Worm (Caenorhabditis elegans) whole organism, L1 larva: ENCODE results near the gene F13E9.5.

ENCODE experiments used
- C04F5.9 ChIP-seq: sonication (generic microtip); optimal IDR thresholded peaks from 2 replicates; lab custom pipeline; 2016; ENCODE audit warnings: missing genetic modification characterization, missing compliant biosample characterization
- C34B4.2 ChIP-seq: sonication (generic microtip); optimal IDR thresholded peaks from 2 replicates; lab custom pipeline; 2017; ENCODE audit warnings: mild to moderate bottlenecking, missing genetic modification characterization, missing compliant biosample characterization
- F16B12.6 ChIP-seq: fragments of 150-350 bp; optimal IDR thresholded peaks from 2 replicates; lab custom pipeline; 2014; ENCODE audit warnings: missing biosample characterization, missing genetic modification characterization
- Y116A8C.19 ChIP-seq: sonication (generic microtip); optimal IDR thresholded peaks from 2 replicates; lab custom pipeline; 2016; ENCODE audit warnings: missing compliant biosample characterization, missing genetic modification characterization, borderline replicate concordance
- alr-1 ChIP-seq: fragments of 200-800 bp; sonication (Bioruptor generic); optimal IDR thresholded peaks from 2 replicates; lab custom pipeline; 2018; ENCODE audit warnings: borderline replicate concordance, mild to moderate bottlenecking, missing genetic modification characterization, missing compliant biosample characterization
- aly-2 ChIP-seq: fragments of 150-350 bp; optimal IDR thresholded peaks from 2 replicates; lab custom pipeline; 2014; ENCODE audit warnings: missing biosample characterization, missing genetic modification characterization
- ceh-8 ChIP-seq: fragments of 200-800 bp; sonication (Bioruptor generic); optimal IDR thresholded peaks from 2 replicates; lab custom pipeline; 2018; ENCODE audit warnings: mild to moderate bottlenecking, missing genetic modification characterization, moderate library complexity, missing compliant biosample characterization
- dsc-1 ChIP-seq: sonication (generic microtip); optimal IDR thresholded peaks from 2 replicates; lab custom pipeline; 2016; ENCODE audit warnings: mild to moderate bottlenecking, missing genetic modification characterization, missing compliant biosample characterization
- egl-13 ChIP-seq: sonication (generic microtip); optimal IDR thresholded peaks from 2 replicates; lab custom pipeline; 2016; ENCODE audit warnings: missing genotype, missing genetic modification reagents, missing genetic modification characterization, missing compliant biosample characterization
- egl-27 ChIP-seq, 2 experiments: fragments of 150-350 bp in 1 of 2; sonication (generic microtip); optimal IDR thresholded peaks; 3 replicates each; lab custom pipeline; 2017 to 2018; ENCODE audit warnings: missing biosample characterization in 2 of 2, missing genetic modification characterization in 2 of 2, missing genetic modification reagents in 2 of 2
- elt-3 ChIP-seq, 6 experiments: fragments of 150-350 bp in 1 of 6; sonication (generic microtip); optimal IDR thresholded peaks; 2 replicates each; lab custom pipeline; 2017 to 2018; ENCODE audit warnings: missing biosample characterization in 6 of 6, missing genetic modification characterization in 6 of 6, inconsistent platforms in 1 of 6
- fkh-10 ChIP-seq: sonication (generic microtip); optimal IDR thresholded peaks from 2 replicates; lab custom pipeline; 2017; ENCODE audit warnings: missing biosample characterization, missing genetic modification reagents, missing genetic modification characterization
- fkh-4 ChIP-seq: sonication (generic microtip); optimal IDR thresholded peaks from 2 replicates; lab custom pipeline; 2016; ENCODE audit warnings: missing compliant biosample characterization, missing genetic modification characterization, borderline replicate concordance
- grh-1 ChIP-seq: fragments of 200-800 bp; sonication (Bioruptor generic); IDR thresholded peaks from 2 replicates; pipeline ENCODE4 v1.3.6; 2022; ENCODE audit warnings: missing genetic modification reagents, missing genetic modification characterization, missing compliant biosample characterization
- hpl-2 ChIP-seq: fragments of 150-350 bp; optimal IDR thresholded peaks from 2 replicates; lab custom pipeline; 2014; ENCODE audit warnings: missing biosample characterization, missing genetic modification reagents, missing genetic modification characterization
- lin-13 ChIP-seq: fragments of 150-350 bp; optimal IDR thresholded peaks from 2 replicates; lab custom pipeline; 2014; ENCODE audit warnings: missing biosample characterization, missing genetic modification reagents, missing genetic modification characterization
- lin-14 ChIP-seq: fragments of 200-800 bp; sonication (Bioruptor generic); optimal IDR thresholded peaks from 2 replicates; lab custom pipeline; 2018; ENCODE audit warnings: mild to moderate bottlenecking, missing genetic modification characterization, moderate library complexity, missing compliant biosample characterization
- lir-3 ChIP-seq: sonication (generic microtip); optimal IDR thresholded peaks from 2 replicates; lab custom pipeline; 2016; ENCODE audit warnings: mild to moderate bottlenecking, missing genetic modification characterization, moderate library complexity, missing compliant biosample characterization; ENCODE audit not compliant: poor library complexity
- mab-9 ChIP-seq: fragments of 200-800 bp; sonication (Bioruptor generic); IDR thresholded peaks from 2 replicates; pipeline ENCODE4 v1.3.6; 2022; ENCODE audit warnings: missing genetic modification reagents, missing genetic modification characterization, missing compliant biosample characterization
- mef-2 ChIP-seq: fragments of 150-350 bp; optimal IDR thresholded peaks from 2 replicates; lab custom pipeline; 2014; ENCODE audit warnings: missing biosample characterization, missing genetic modification characterization
- mep-1 ChIP-seq: fragments of 150-350 bp; optimal IDR thresholded peaks from 2 replicates; lab custom pipeline; 2014; ENCODE audit warnings: missing biosample characterization, missing genetic modification characterization
- nhr-19 ChIP-seq: fragments of 200-800 bp; sonication (Bioruptor generic); conservative IDR thresholded peaks from 2 replicates; pipeline ENCODE4 v1.3.6; 2022; ENCODE audit warnings: missing genetic modification characterization, missing compliant biosample characterization
- nhr-237 ChIP-seq: fragments of 150-350 bp; optimal IDR thresholded peaks from 2 replicates; lab custom pipeline; 2014; ENCODE audit warnings: missing biosample characterization, missing genetic modification characterization
- nhr-28 ChIP-seq: fragments of 150-350 bp; optimal IDR thresholded peaks from 2 replicates; lab custom pipeline; 2014; ENCODE audit warnings: missing biosample characterization, missing genetic modification characterization
- nhr-47 ChIP-seq: sonication (generic microtip); optimal IDR thresholded peaks from 2 replicates; lab custom pipeline; 2016; ENCODE audit warnings: mild to moderate bottlenecking, missing genetic modification characterization, moderate library complexity, missing compliant biosample characterization
- nhr-77 ChIP-seq: fragments of 150-350 bp; optimal IDR thresholded peaks from 2 replicates; lab custom pipeline; 2014; ENCODE audit warnings: missing biosample characterization, missing genetic modification characterization
- nhr-85 ChIP-seq: sonication (generic microtip); peaks from one replicate; lab custom pipeline; 2016; ENCODE audit warnings: missing genetic modification characterization, inconsistent platforms, missing compliant biosample characterization
- nhr-90 ChIP-seq: sonication (generic microtip); optimal IDR thresholded peaks from 2 replicates; lab custom pipeline; 2016; ENCODE audit warnings: mild to moderate bottlenecking, missing genetic modification characterization, missing compliant biosample characterization; ENCODE audit not compliant: poor library complexity
- pag-3 ChIP-seq: sonication (generic microtip); optimal IDR thresholded peaks from 2 replicates; lab custom pipeline; 2017; ENCODE audit warnings: missing genetic modification characterization, mild to moderate bottlenecking, missing compliant biosample characterization, antibody characterized with exemption, borderline replicate concordance; ENCODE audit not compliant: insufficient read depth
- pax-3 ChIP-seq: fragments of 200-800 bp; sonication (Bioruptor generic); optimal IDR thresholded peaks from 2 replicates; lab custom pipeline; 2018; ENCODE audit warnings: mild to moderate bottlenecking, missing genetic modification characterization, moderate library complexity, missing compliant biosample characterization
- rnt-1 ChIP-seq: sonication (generic microtip); optimal IDR thresholded peaks from 2 replicates; lab custom pipeline; 2016; ENCODE audit warnings: mild to moderate bottlenecking, missing genetic modification characterization, moderate library complexity, missing compliant biosample characterization
- skn-1 ChIP-seq: fragments of 150-350 bp; optimal IDR thresholded peaks from 2 replicates; lab custom pipeline; 2014; ENCODE audit warnings: missing biosample characterization, missing genetic modification characterization
- snpc-4 ChIP-seq: fragments of 150-350 bp; optimal IDR thresholded peaks from 2 replicates; lab custom pipeline; 2014; ENCODE audit warnings: missing biosample characterization, missing genetic modification characterization
- snu-23 ChIP-seq: sonication (generic microtip); optimal IDR thresholded peaks from 2 replicates; lab custom pipeline; 2016; ENCODE audit warnings: missing genetic modification characterization, missing compliant biosample characterization
- sox-4 ChIP-seq: sonication (generic microtip); optimal IDR thresholded peaks from 2 replicates; lab custom pipeline; 2016; ENCODE audit warnings: missing genetic modification characterization, missing compliant biosample characterization
- sptf-1 ChIP-seq: fragments of 150-350 bp; optimal IDR thresholded peaks from 2 replicates; lab custom pipeline; 2014; ENCODE audit warnings: missing biosample characterization, missing genetic modification characterization
- sup-37 ChIP-seq: fragments of 200-800 bp; sonication (Bioruptor generic); optimal IDR thresholded peaks from 2 replicates; lab custom pipeline; 2018; ENCODE audit warnings: mild to moderate bottlenecking, missing genetic modification characterization, missing compliant biosample characterization
- swsn-7 ChIP-seq: sonication (generic microtip); optimal IDR thresholded peaks from 2 replicates; lab custom pipeline; 2016; ENCODE audit warnings: missing genetic modification characterization, missing compliant biosample characterization
- unc-86 ChIP-seq: sonication (generic microtip); optimal IDR thresholded peaks from 2 replicates; lab custom pipeline; 2016; ENCODE audit warnings: missing genetic modification characterization, missing compliant biosample characterization
- unc-98 ChIP-seq: fragments of 200-800 bp; sonication (Bioruptor generic); IDR thresholded peaks from 2 replicates; pipeline ENCODE4 v1.3.6; 2022; ENCODE audit warnings: missing genetic modification characterization, missing compliant biosample characterization
- vab-15 ChIP-seq: sonication (generic microtip); optimal IDR thresholded peaks from 2 replicates; lab custom pipeline; 2017; ENCODE audit warnings: missing genotype, mild to moderate bottlenecking, missing genetic modification characterization, missing compliant biosample characterization
- zip-4 ChIP-seq: fragments of 200-800 bp; sonication (Bioruptor generic); optimal IDR thresholded peaks from 2 replicates; lab custom pipeline; 2018; ENCODE audit warnings: mild to moderate bottlenecking, missing genetic modification characterization, moderate library complexity, missing compliant biosample characterization
- ztf-11 ChIP-seq, 2 experiments: sonication (generic microtip); optimal IDR thresholded peaks; 2 replicates each; lab custom pipeline; 2016 to 2017; ENCODE audit warnings: missing genetic modification characterization in 2 of 2, missing biosample characterization in 1 of 2, missing compliant biosample characterization in 1 of 2

Gene F13E9.5

DNA sequence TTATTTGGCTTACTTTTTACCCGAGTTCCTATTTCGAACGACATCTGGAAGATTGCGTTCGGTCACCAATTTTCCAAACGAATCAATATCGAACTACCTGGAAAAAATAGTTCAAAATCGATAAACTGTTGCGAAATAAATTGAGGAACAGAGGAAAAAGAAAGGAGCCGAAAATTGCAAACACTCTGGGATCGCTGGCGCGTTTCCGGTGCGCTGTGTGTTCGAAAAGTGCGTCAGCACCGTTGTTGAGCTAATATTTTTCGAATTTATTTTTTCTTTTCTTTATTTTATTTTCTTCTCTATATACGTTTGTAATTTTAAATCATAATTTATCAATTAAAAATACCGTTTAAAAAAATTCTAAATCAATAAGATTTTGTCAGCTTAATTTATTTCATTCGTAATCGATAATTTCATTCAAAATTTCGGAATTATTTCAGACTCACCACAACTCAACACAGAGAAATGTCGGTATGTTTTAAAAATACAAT lies 48.9 kb upstream of the F13E9.5 start, which contains the start of the genes dnc-1 and lsm-7 (continued):
- TF ChIP-seq nhr-28 (no peak), pag-3 (tag; lab: Kevin White, UChicago) (no peak), nhr-90 (tag; lab: Kevin White, UChicago) (peak; percentile 20), unc-86 (tag; lab: Kevin White, UChicago) (peak; percentile 52), grh-1 (GFP tag; lab: Robert Waterston, UW) (no peak), rnt-1 (tag; lab: Kevin White, UChicago) (peak; percentile 80), egl-13 (tag; lab: Kevin White, UChicago) (peak; percentile 50), zip-4 (GFP tag; lab: Kevin White, UChicago) (peak; percentile 90), fkh-10 (GFP tag; lab: Kevin White, UChicago) (peak; percentile 46), snpc-4 (tag; lab: Kevin White, UChicago) (peak; percentile 64), ceh-8 (GFP tag; lab: Kevin White, UChicago) (no peak), vab-15 (tag; lab: Kevin White, UChicago) (no peak), fkh-4 (tag; lab: Kevin White, UChicago) (no peak), sox-4 (tag; lab: Kevin White, UChicago) (no peak), F16B12.6 (tag; lab: Kevin White, UChicago) (peak; percentile 39), skn-1 (tag; lab: Kevin White, UChicago) (peak; percentile 73), pax-3 (tag; lab: Kevin White, UChicago) (peak; percentile 13), nhr-77 (tag; lab: Kevin White, UChicago) (peak; percentile 60), sptf-1 (tag; lab: Kevin White, UChicago) (no peak), egl-27 (tag; optimal IDR thresholded peaks at IDR 0.05; lab: Kevin White, UChicago) (peak in 1 of 2 experiments; percentile 3), C34B4.2 (tag; lab: Kevin White, UChicago) (no peak), C04F5.9 (tag; lab: Kevin White, UChicago) (no peak), dsc-1 (tag; lab: Kevin White, UChicago) (peak; percentile 48), mab-9 (GFP tag; lab: Robert Waterston, UW) (peak; percentile 27; the same call in 1 of the 2 replicates), hpl-2 (peak; percentile 41), nhr-19 (GFP tag; lab: Robert Waterston, UW) (peak; percentile 50), Y116A8C.19 (no peak), alr-1 (tag; lab: Kevin White, UChicago) (no peak), nhr-47 (tag; lab: Kevin White, UChicago) (peak; percentile 72), mep-1 (tag; lab: Kevin White, UChicago) (peak; percentile 86), sup-37 (GFP tag; lab: Kevin White, UChicago) (no peak), nhr-85 (tag; lab: Kevin White, UChicago) (peak; percentile 82), lin-13 (GFP tag; lab: Kevin White, UChicago) (peak; percentile 68), swsn-7 (tag; lab: Kevin White, UChicago) (peak; percentile 72), ztf-11 (tag; optimal IDR thresholded peaks at IDR 0.05; lab: Kevin White, UChicago) (no peak), lin-14 (peak; percentile 90), aly-2 (tag; lab: Kevin White, UChicago) (no peak)

DNA sequence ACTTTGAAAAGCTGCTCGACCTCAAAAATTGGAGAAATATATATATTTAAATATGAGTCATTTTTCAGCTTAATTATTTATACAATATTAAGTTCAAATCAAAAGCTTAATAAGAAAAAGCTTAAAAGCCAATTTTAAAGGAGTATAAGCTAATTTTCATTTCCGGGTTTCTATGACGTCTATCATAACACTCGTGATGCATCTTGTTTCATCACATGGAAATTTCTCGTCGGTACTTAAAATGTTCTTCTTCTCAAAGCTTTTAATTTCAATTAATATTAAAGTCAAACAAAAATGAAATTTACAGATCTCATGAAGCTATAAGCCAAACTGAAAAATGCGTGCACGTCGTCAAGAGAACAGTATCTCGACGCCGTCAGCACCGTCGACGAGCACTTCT lies 35.6 kb upstream of the F13E9.5 start, which contains the start of gene rbr-2:
Gene rbr-2 (plus strand): TSS at position 301 of the 400 bp plus-strand sequence.
- TF ChIP-seq unc-98 (GFP tag; lab: Robert Waterston, UW) (no peak), nhr-237 (no peak), lir-3 (tag; lab: Kevin White, UChicago) (no peak), snu-23 (no peak), mef-2 (tag; lab: Kevin White, UChicago) (no peak), lin-13 (GFP tag; lab: Kevin White, UChicago) (no peak), elt-3 (tag; optimal IDR thresholded peaks at IDR 0.05; lab: Kevin White, UChicago) (no peak), nhr-90 (tag; lab: Kevin White, UChicago) (no peak), pag-3 (tag; lab: Kevin White, UChicago) (no peak), mab-9 (GFP tag; lab: Robert Waterston, UW) (no peak), pax-3 (tag; lab: Kevin White, UChicago) (no peak)
